Worm (Caenorhabditis elegans): ENCODE data around the gene duo-1.

duo-1 gene

DNA sequence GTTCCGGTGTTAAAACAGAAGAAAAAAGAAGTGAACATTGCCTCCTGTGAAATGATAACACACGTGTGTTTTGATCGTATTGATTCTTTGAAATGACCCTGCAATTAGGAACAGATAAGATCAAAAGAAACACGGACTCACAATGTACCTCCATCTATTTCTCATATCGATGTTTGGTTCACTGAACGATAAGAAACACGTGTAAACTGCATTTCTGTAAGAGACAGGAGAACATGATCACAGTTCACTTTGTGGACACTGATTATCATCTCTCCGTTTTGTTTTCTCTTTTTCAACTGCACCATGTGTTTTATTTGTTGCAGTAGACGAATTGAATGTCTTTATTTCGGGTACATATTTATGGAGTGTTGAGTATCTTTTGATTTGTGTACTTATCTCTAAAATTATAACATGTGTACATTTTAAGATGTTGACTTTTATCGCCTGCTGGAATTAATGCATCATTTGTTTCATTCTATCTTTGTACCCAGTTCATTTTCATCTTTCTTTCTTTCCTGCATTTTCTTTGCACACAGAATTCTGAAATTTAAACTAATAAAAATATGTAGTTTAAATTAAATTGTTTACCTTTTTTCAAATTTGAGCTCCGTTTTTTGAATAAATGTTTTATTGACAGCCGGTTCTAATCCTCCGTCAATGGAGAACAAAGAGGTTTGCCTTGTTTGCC lies 18.5 kb downstream of the duo-1 start, which contains the start of the genes H12C20.7 and nhr-68 (continued):
- TF ChIP-seq egl-27 (tag; optimal IDR thresholded peaks at IDR 0.05) (peak; percentile 72), elt-1 (tag; optimal IDR thresholded peaks at IDR 0.05) (peak; percentile 50), ceh-16 (tag; optimal IDR thresholded peaks at IDR 0.05) (no peak), fkh-10 (GFP tag; optimal IDR thresholded peaks at IDR 0.05) (no peak), mml-1 (tag; optimal IDR thresholded peaks at IDR 0.05) (no peak), hmg-11 (tag; optimal IDR thresholded peaks at IDR 0.05) (no peak), nhr-67 (tag; optimal IDR thresholded peaks at IDR 0.05) (no peak), unc-62 (GFP tag; optimal IDR thresholded peaks at IDR 0.05) (peak; percentile 22), ceh-82 (tag; optimal IDR thresholded peaks at IDR 0.05) (no peak), nhr-77 (tag; optimal IDR thresholded peaks at IDR 0.05) (peak; percentile 31), fkh-2 (tag; optimal IDR thresholded peaks at IDR 0.05) (no peak), nhr-25 (tag; optimal IDR thresholded peaks at IDR 0.05) (peak; percentile 94), elt-2 (tag; optimal IDR thresholded peaks at IDR 0.05) (peak; percentile 99), nhr-237 (tag; optimal IDR thresholded peaks at IDR 0.05) (no peak), mdl-1 (tag; optimal IDR thresholded peaks at IDR 0.05) (peak; percentile 76), tbx-2 (tag; optimal IDR thresholded peaks at IDR 0.05) (peak; percentile 87), nhr-23 (tag; optimal IDR thresholded peaks at IDR 0.05) (peak; percentile 93), eor-1 (tag; optimal IDR thresholded peaks at IDR 0.05) (no peak)

DNA sequence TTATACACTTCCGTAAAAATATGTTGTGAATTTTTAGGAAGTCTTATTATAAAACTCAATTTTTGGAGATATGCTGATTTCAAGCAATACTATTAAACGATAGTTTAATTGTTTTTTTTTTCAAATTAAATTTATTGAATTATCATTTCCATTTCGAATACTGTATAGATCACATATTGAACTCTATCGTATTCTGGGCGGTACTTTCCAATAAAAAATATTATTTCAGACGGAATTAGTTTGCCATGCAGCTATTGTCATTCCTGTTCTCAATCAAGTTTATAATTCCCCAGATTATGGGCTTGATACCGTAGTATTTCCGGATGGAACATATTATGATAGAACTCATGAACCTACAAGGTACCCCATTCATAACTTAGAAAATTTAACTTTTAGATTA lies 20.1 kb downstream of the duo-1 start:
- TF ChIP-seq nfya-1 (tag; optimal IDR thresholded peaks at IDR 0.05; ENCODE audit: insufficient read depth) (peak; percentile 27), R02D3.7 (tag; optimal IDR thresholded peaks at IDR 0.05) (no peak), ceh-16 (tag; optimal IDR thresholded peaks at IDR 0.05) (no peak), pqm-1 (tag; optimal IDR thresholded peaks at IDR 0.05) (peak; percentile 11), snpc-4 (tag; optimal IDR thresholded peaks at IDR 0.05) (no peak), nhr-77 (tag; optimal IDR thresholded peaks at IDR 0.05) (no peak), elt-1 (tag; optimal IDR thresholded peaks at IDR 0.05) (no peak), elt-2 (tag; optimal IDR thresholded peaks at IDR 0.05) (no peak), nhr-43 (tag; optimal IDR thresholded peaks at IDR 0.05; ENCODE audit: poor library complexity, severe bottlenecking) (peak; percentile 39), lsy-12 (tag; optimal IDR thresholded peaks at IDR 0.05) (no peak), pha-4 (tag; optimal IDR thresholded peaks at IDR 0.05) (peak; percentile 39)

DNA sequence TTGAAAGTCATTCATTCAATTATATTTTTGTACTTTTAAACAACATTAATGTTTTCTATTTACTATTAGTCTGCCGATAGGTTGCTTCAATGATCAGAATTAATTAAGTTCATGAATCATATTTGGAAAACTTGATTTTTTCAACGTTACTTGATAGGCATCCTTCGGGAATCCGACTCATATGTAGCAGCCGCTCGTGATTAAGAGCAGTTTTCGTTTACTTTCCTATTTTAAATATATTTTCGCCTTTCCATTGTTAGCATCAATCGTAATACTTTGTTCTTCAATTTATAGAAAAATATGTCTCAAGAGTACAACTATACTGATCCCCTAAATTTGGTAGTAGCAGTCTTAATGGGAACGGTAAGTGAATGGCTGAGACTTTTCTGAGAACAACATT lies 26.4 kb downstream of the duo-1 start, which contains the start of gene srx-90:
srx-90 (plus strand) TSS at position 301 of the 400 bp plus-strand sequence.
- no peak for TF ChIP-seq ceh-16 (tag; optimal IDR thresholded peaks at IDR 0.05)
- no peak for TF ChIP-seq ztf-11 (tag; optimal IDR thresholded peaks at IDR 0.05)
- TF ChIP-seq fkh-10 (GFP tag; optimal IDR thresholded peaks at IDR 0.05): no peak
- no peak for TF ChIP-seq nhr-43 (tag; optimal IDR thresholded peaks at IDR 0.05; ENCODE audit: poor library complexity, severe bottlenecking)

DNA sequence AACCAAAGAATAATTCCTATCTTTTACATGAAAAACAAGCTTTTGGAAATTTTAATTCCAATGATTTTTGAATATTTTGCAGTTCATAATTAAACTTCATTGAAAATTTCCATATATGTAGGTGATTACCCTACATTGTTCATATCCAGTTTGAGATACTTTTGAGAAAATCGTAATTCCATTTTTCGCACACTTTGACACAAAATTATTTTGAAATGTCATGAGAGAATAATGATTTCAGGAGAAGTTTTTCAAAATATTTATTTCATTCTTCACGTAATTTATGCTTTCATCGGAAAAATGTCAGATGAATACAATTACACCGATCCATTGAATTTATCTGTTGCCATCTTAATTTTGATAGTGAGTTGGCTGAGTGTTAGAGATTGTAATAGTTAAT lies 28.8 kb downstream of the duo-1 start, which contains the start of gene srx-88:
srx-88 (plus strand) TSS at position 301 of the 400 bp plus-strand sequence.
- no peak for TF ChIP-seq nfya-1 (tag; optimal IDR thresholded peaks at IDR 0.05; ENCODE audit: insufficient read depth)

DNA sequence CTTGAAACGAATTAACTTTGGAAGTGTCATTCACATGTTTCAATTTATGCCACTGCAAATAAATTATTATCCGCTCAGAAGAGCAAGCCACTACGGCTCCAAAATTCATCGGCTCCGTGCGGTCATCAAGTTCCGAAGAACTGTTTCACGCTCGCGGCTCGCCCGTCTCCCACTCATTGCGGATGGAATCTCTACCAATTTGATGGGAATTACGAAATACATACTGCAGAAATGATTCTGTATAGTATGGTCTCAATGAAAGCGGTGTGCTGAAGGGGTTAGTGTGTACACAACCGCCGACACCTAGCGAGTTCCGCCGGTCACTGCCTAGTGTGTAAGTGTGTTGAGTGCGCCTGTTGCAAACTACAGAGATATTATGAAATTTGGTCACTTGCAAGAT lies 30.7 kb downstream of the duo-1 start:
- TF ChIP-seq nhr-23 (tag; optimal IDR thresholded peaks at IDR 0.05) (no peak), fkh-2 (tag; optimal IDR thresholded peaks at IDR 0.05) (no peak), nhr-11 (tag; optimal IDR thresholded peaks at IDR 0.05) (no peak), lin-39 (tag; optimal IDR thresholded peaks at IDR 0.05) (no peak), lin-15B (tag; optimal IDR thresholded peaks at IDR 0.05) (no peak), ceh-28 (tag; optimal IDR thresholded peaks at IDR 0.05) (no peak), elt-1 (tag; optimal IDR thresholded peaks at IDR 0.05) (no peak), nhr-67 (tag; optimal IDR thresholded peaks at IDR 0.05) (no peak), skn-1 (tag; optimal IDR thresholded peaks at IDR 0.05) (no peak), ceh-82 (tag; optimal IDR thresholded peaks at IDR 0.05) (peak; percentile 40), eor-1 (tag; optimal IDR thresholded peaks at IDR 0.05) (no peak), pqm-1 (tag; optimal IDR thresholded peaks at IDR 0.05) (peak; percentile 34), ama-1 (optimal IDR thresholded peaks at IDR 0.05) (peak; percentile 60), R02D3.7 (tag; optimal IDR thresholded peaks at IDR 0.05) (no peak), ztf-4 (tag; optimal IDR thresholded peaks at IDR 0.05) (no peak), egl-5 (tag; optimal IDR thresholded peaks at IDR 0.05) (no peak), hmg-11 (tag; optimal IDR thresholded peaks at IDR 0.05) (no peak), lsy-12 (tag; optimal IDR thresholded peaks at IDR 0.05) (no peak), ceh-16 (tag; optimal IDR thresholded peaks at IDR 0.05) (no peak), ztf-11 (tag; optimal IDR thresholded peaks at IDR 0.05) (no peak), mml-1 (tag; optimal IDR thresholded peaks at IDR 0.05) (no peak), zag-1 (tag; optimal IDR thresholded peaks at IDR 0.05) (no peak), fos-1 (tag; optimal IDR thresholded peaks at IDR 0.05) (no peak), fkh-10 (GFP tag; optimal IDR thresholded peaks at IDR 0.05) (no peak), daf-12 (tag; optimal IDR thresholded peaks at IDR 0.05) (no peak), aly-2 (tag; optimal IDR thresholded peaks at IDR 0.05) (no peak), ZK546.5 (tag; optimal IDR thresholded peaks at IDR 0.05) (no peak), nhr-28 (tag; optimal IDR thresholded peaks at IDR 0.05) (no peak), sea-2 (GFP tag; optimal IDR thresholded peaks at IDR 0.05) (no peak), ceh-9 (tag; optimal IDR thresholded peaks at IDR 0.05) (no peak), nfya-1 (tag; optimal IDR thresholded peaks at IDR 0.05; ENCODE audit: insufficient read depth) (peak; percentile 5), nhr-43 (tag; optimal IDR thresholded peaks at IDR 0.05; ENCODE audit: poor library complexity, severe bottlenecking) (peak; percentile 74), snpc-4 (tag; optimal IDR thresholded peaks at IDR 0.05) (peak; percentile 95)
